Fruit fly (Drosophila melanogaster) whole organism, embryonic: ENCODE results near the gene Ada2a.

Source experiments
- Antp ChIP-seq: fragments of 200-800 bp; sonication (Bioruptor generic); optimal IDR thresholded peaks from 3 replicates; lab custom pipeline; 2016; ENCODE audit warnings: missing biosample characterization, missing genetic modification characterization
- B-H2 ChIP-seq: fragments of 200-800 bp; sonication (Bioruptor generic); optimal IDR thresholded peaks from 2 replicates; lab custom pipeline; 2018; ENCODE audit warnings: missing biosample characterization, mild to moderate bottlenecking, missing genetic modification characterization
- BEAF-32 ChIP-seq: fragments of 200-800 bp; sonication (Bioruptor generic); optimal IDR thresholded peaks from 3 replicates; lab custom pipeline; 2017; ENCODE audit warnings: missing biosample characterization, missing genetic modification characterization, mild to moderate bottlenecking, moderate library complexity, missing genetic modification reagents
- BtbVII ChIP-seq: fragments of 200-800 bp; sonication (Bioruptor generic); optimal IDR thresholded peaks from 3 replicates; lab custom pipeline; 2017; ENCODE audit warnings: missing biosample characterization, mild to moderate bottlenecking, missing genetic modification characterization
- CG12155 ChIP-seq: fragments of 200-800 bp; sonication (Bioruptor generic); optimal IDR thresholded peaks from 3 replicates; lab custom pipeline; 2016; ENCODE audit warnings: missing biosample characterization, missing genetic modification characterization
- CG13894 ChIP-seq: fragments of 200-800 bp; sonication (Bioruptor generic); optimal IDR thresholded peaks from 3 replicates; lab custom pipeline; 2018; ENCODE audit warnings: missing biosample characterization, mild to moderate bottlenecking, missing genetic modification characterization, moderate library complexity
- CG15696 ChIP-seq: fragments of 200-800 bp; sonication (Bioruptor generic); optimal IDR thresholded peaks from 2 replicates; lab custom pipeline; 2019; ENCODE audit warnings: missing biosample characterization, mild to moderate bottlenecking, missing genetic modification characterization, moderate library complexity
- CG1603 ChIP-seq: fragments of 200-800 bp; sonication (Bioruptor generic); optimal IDR thresholded peaks from 2 replicates; lab custom pipeline; 2019; ENCODE audit warnings: missing biosample characterization, mild to moderate bottlenecking, missing genetic modification characterization, moderate library complexity
- CG16813 ChIP-seq: fragments of 200-800 bp; sonication (Bioruptor generic); IDR thresholded peaks from 3 replicates; pipeline ENCODE4 v1.3.6; 2022; ENCODE audit warnings: missing biosample characterization, missing genetic modification characterization; ENCODE audit not compliant: partially characterized antibody
- CG17568 ChIP-seq: fragments of 200-800 bp; sonication (Bioruptor generic); optimal IDR thresholded peaks from 2 replicates; lab custom pipeline; 2018; ENCODE audit warnings: missing biosample characterization, mild to moderate bottlenecking, missing genetic modification characterization, moderate library complexity
- CG17829 ChIP-seq: fragments of 200-800 bp; optimal IDR thresholded peaks from 2 replicates; lab custom pipeline; 2019; ENCODE audit warnings: missing biosample characterization, mild to moderate bottlenecking, missing genetic modification characterization, moderate library complexity
- CG2120 ChIP-seq: fragments of 200-800 bp; sonication (Bioruptor generic); optimal IDR thresholded peaks from 3 replicates; lab custom pipeline; 2016; ENCODE audit warnings: missing biosample characterization, missing genetic modification characterization
- CG2202 ChIP-seq: fragments of 200-800 bp; sonication (Bioruptor generic); optimal IDR thresholded peaks from 2 replicates; lab custom pipeline; 2018; ENCODE audit warnings: missing biosample characterization, mild to moderate bottlenecking, missing genetic modification characterization
- CG30020 ChIP-seq: fragments of 200-800 bp; optimal IDR thresholded peaks from 2 replicates; lab custom pipeline; 2019; ENCODE audit warnings: missing biosample characterization, mild to moderate bottlenecking, missing genetic modification characterization, moderate library complexity
- CG3065 ChIP-seq: fragments of 200-800 bp; sonication (Bioruptor generic); optimal IDR thresholded peaks from 2 replicates; lab custom pipeline; 2016; ENCODE audit warnings: missing biosample characterization, missing genetic modification characterization
- CG3838 ChIP-seq: fragments of 200-800 bp; sonication (Bioruptor generic); optimal IDR thresholded peaks from 3 replicates; lab custom pipeline; 2016; ENCODE audit warnings: missing biosample characterization, missing genetic modification characterization
- CG6254 ChIP-seq: fragments of 200-800 bp; sonication (Bioruptor generic); optimal IDR thresholded peaks from 3 replicates; lab custom pipeline; 2017; ENCODE audit warnings: mild to moderate bottlenecking, missing biosample characterization, missing genetic modification reagents, missing genetic modification characterization
- CG6654 ChIP-seq: fragments of 200-800 bp; sonication (Bioruptor generic); optimal IDR thresholded peaks from 2 replicates; lab custom pipeline; 2017; ENCODE audit warnings: missing biosample characterization, mild to moderate bottlenecking, missing genetic modification characterization
- CG6689 ChIP-seq: fragments of 200-800 bp; sonication (Bioruptor generic); IDR thresholded peaks from 2 replicates; pipeline ENCODE4 v1.3.6; 2022; ENCODE audit warnings: missing biosample characterization, missing genetic modification characterization
- CG7928 ChIP-seq: fragments of 200-800 bp; sonication (Bioruptor generic); optimal IDR thresholded peaks from 2 replicates; lab custom pipeline; 2017; ENCODE audit warnings: missing biosample characterization, mild to moderate bottlenecking, missing genetic modification characterization
- CG8924 ChIP-seq: fragments of 200-800 bp; optimal IDR thresholded peaks from 3 replicates; lab custom pipeline; 2019; ENCODE audit warnings: missing biosample characterization, mild to moderate bottlenecking, missing genetic modification characterization, moderate library complexity
- Camta ChIP-seq: fragments of 200-800 bp; sonication (Bioruptor generic); optimal IDR thresholded peaks from 2 replicates; lab custom pipeline; 2016; ENCODE audit warnings: missing biosample characterization, missing genetic modification characterization
- Chrac-16 ChIP-seq: fragments of 200-800 bp; sonication (Bioruptor generic); optimal IDR thresholded peaks from 3 replicates; lab custom pipeline; 2016; ENCODE audit warnings: missing biosample characterization, missing genetic modification characterization
- E2f1 ChIP-seq: fragments of 200-800 bp; sonication (Bioruptor generic); IDR thresholded peaks from 2 replicates; pipeline ENCODE4 v1.3.6; 2022; ENCODE audit warnings: missing biosample characterization, missing genetic modification characterization
- Ets65A ChIP-seq: fragments of 200-800 bp; sonication (Bioruptor generic); peaks from one replicate; lab custom pipeline; 2016; ENCODE audit warnings: missing biosample characterization, missing genetic modification characterization
- Max ChIP-seq: fragments of 200-800 bp; sonication (Bioruptor generic); optimal IDR thresholded peaks from 2 replicates; lab custom pipeline; 2016; ENCODE audit warnings: missing biosample characterization, mild to moderate bottlenecking, missing genetic modification characterization
- Myb ChIP-seq: fragments of 200-800 bp; sonication (Bioruptor generic); optimal IDR thresholded peaks from 2 replicates; lab custom pipeline; 2016; ENCODE audit warnings: missing biosample characterization, missing genetic modification characterization
- NfI ChIP-seq: fragments of 200-800 bp; sonication (Bioruptor generic); optimal IDR thresholded peaks from 3 replicates; lab custom pipeline; 2018; ENCODE audit warnings: missing biosample characterization, mild to moderate bottlenecking, missing genetic modification characterization, moderate library complexity
- Spps ChIP-seq: fragments of 200-800 bp; sonication (Bioruptor generic); optimal IDR thresholded peaks from 2 replicates; lab custom pipeline; 2018; ENCODE audit warnings: missing biosample characterization, mild to moderate bottlenecking, missing genetic modification characterization
- ase ChIP-seq: fragments of 200-800 bp; sonication (Bioruptor generic); IDR thresholded peaks from 3 replicates; pipeline ENCODE4 v1.3.6; 2022; ENCODE audit warnings: missing biosample characterization, missing genetic modification characterization
- bbx ChIP-seq: fragments of 200-800 bp; sonication (Bioruptor generic); IDR thresholded peaks from 2 replicates; pipeline ENCODE4 v1.3.6; 2022; ENCODE audit warnings: missing biosample characterization, missing genetic modification characterization; ENCODE audit not compliant: partially characterized antibody
- bsh ChIP-seq, 2 experiments: fragments of 200-800 bp; sonication (Bioruptor generic); optimal IDR thresholded peaks; 2 replicates each; lab custom pipeline; 2017 to 2018; ENCODE audit warnings: mild to moderate bottlenecking in 2 of 2, missing biosample characterization in 2 of 2, missing genetic modification characterization in 2 of 2, moderate library complexity in 1 of 2
- chinmo ChIP-seq: fragments of 200-800 bp; sonication (Bioruptor generic); IDR thresholded peaks from 4 replicates; pipeline ENCODE4 v1.3.6; 2022; ENCODE audit warnings: missing biosample characterization, missing genetic modification characterization; ENCODE audit not compliant: partially characterized antibody
- chm ChIP-seq: fragments of 200-800 bp; sonication (Bioruptor generic); IDR thresholded peaks from 2 replicates; pipeline ENCODE4 v1.3.6; 2022; ENCODE audit warnings: missing biosample characterization, missing genetic modification characterization
- esg ChIP-seq: fragments of 200-800 bp; sonication (Bioruptor generic); conservative IDR thresholded peaks from 2 replicates; pipeline ENCODE4 v1.3.6; 2022; ENCODE audit warnings: missing biosample characterization, missing genetic modification characterization
- gfzf ChIP-seq: fragments of 200-800 bp; sonication (Bioruptor generic); optimal IDR thresholded peaks from 2 replicates; lab custom pipeline; 2016; ENCODE audit warnings: missing biosample characterization, mild to moderate bottlenecking, missing genetic modification characterization, moderate library complexity
- hbn ChIP-seq: fragments of 200-800 bp; sonication (Bioruptor generic); IDR thresholded peaks from 2 replicates; pipeline ENCODE4 v1.3.6; 2022; ENCODE audit warnings: missing biosample characterization, missing genetic modification characterization; ENCODE audit not compliant: partially characterized antibody
- inv ChIP-seq: fragments of 200-800 bp; sonication (Bioruptor generic); IDR thresholded peaks from 2 replicates; pipeline ENCODE4 v1.3.6; 2022; ENCODE audit warnings: missing biosample characterization, missing genetic modification characterization; ENCODE audit not compliant: partially characterized antibody
- kay ChIP-seq: fragments of 200-800 bp; sonication (Bioruptor generic); optimal IDR thresholded peaks from 2 replicates; lab custom pipeline; 2016; ENCODE audit warnings: missing biosample characterization, missing genetic modification characterization
- knrl ChIP-seq: fragments of 200-800 bp; sonication (Bioruptor generic); IDR thresholded peaks from 3 replicates; pipeline ENCODE4 v1.3.6; 2022; ENCODE audit warnings: missing biosample characterization, missing genetic modification characterization; ENCODE audit not compliant: partially characterized antibody
- lilli ChIP-seq: fragments of 200-800 bp; sonication (Bioruptor generic); optimal IDR thresholded peaks from 3 replicates; lab custom pipeline; 2016; ENCODE audit warnings: missing biosample characterization, missing genetic modification characterization
- lola ChIP-seq, 3 experiments: fragments of >200 bp in 2 of 3; fragments of 200-800 bp in 1 of 3; sonication (Bioruptor generic) in 1 of 3; optimal IDR thresholded peaks; 2 replicates each; lab custom pipeline; 2017 to 2019; ENCODE audit warnings: missing biosample characterization in 3 of 3, missing genetic modification characterization in 3 of 3, mild to moderate bottlenecking in 1 of 3, moderate library complexity in 1 of 3
- pho ChIP-seq: fragments of 200-800 bp; sonication (Bioruptor generic); optimal IDR thresholded peaks from 2 replicates; lab custom pipeline; 2016; ENCODE audit warnings: missing biosample characterization, missing genetic modification characterization
- prd ChIP-seq, 3 experiments: fragments of >200 bp in 2 of 3; fragments of 200-800 bp in 1 of 3; sonication (Bioruptor generic) in 1 of 3; optimal IDR thresholded peaks in 2 of 3; IDR thresholded peaks in 1 of 3; 2 replicates in 2 of 3; 3 replicates in 1 of 3; pipeline versions ENCODE4 v1.3.6 to Lab custom; 2017 to 2022; ENCODE audit warnings: missing biosample characterization in 1 of 3, missing genetic modification characterization in 1 of 3
- pum ChIP-seq: fragments of 200-800 bp; sonication (Bioruptor generic); optimal IDR thresholded peaks from 2 replicates; lab custom pipeline; 2016; ENCODE audit warnings: missing biosample characterization, missing genetic modification characterization
- so ChIP-seq: fragments of 200-800 bp; sonication (Bioruptor generic); IDR thresholded peaks from 3 replicates; pipeline ENCODE4 v1.3.6; 2022; ENCODE audit warnings: missing biosample characterization, missing genetic modification characterization
- sr ChIP-seq: fragments of 200-800 bp; sonication (Bioruptor generic); IDR thresholded peaks from 3 replicates; pipeline ENCODE4 v1.3.6; 2022; ENCODE audit warnings: missing biosample characterization, missing genetic modification characterization

Ada2a gene

dm6 chr3R:18274328-18275098 is 19.2 kb upstream of the Ada2a start, which contains the start of the genes Vps39 and eIF1A (continued):
- TF ChIP-seq Spps (peak; percentile 31), CG1603 (tag; lab: Kevin White, UChicago) (no peak), chinmo (GFP tag; lab: Robert Waterston, UW) (peak; percentile 60; the same call in 1 of the 4 replicates), BEAF-32 (GFP tag; lab: Kevin White, UChicago) (peak; percentile 92), so (GFP tag; lab: Robert Waterston, UW) (0 out of 3 replicates have a peak, but pooled peaks have one; percentile 14), CG3838 (GFP tag; lab: Kevin White, UChicago) (peak; percentile 2), inv (GFP tag; lab: Robert Waterston, UW) (peak; percentile 86), BtbVII (no peak), Max (GFP tag; lab: Kevin White, UChicago) (peak; percentile 71), knrl (peak; percentile 92), lilli (peak; percentile 70), CG6689 (GFP tag; lab: Robert Waterston, UW) (peak; percentile 37; the same call in 1 of the 2 replicates), pum (GFP tag; lab: Kevin White, UChicago) (peak; percentile 32), CG16813 (GFP tag; lab: Robert Waterston, UW) (peak; percentile 91), pho (GFP tag; lab: Kevin White, UChicago) (peak; percentile 64), NfI (GFP tag; lab: Kevin White, UChicago) (peak; percentile 16), sr (GFP tag; lab: Robert Waterston, UW) (no peak), CG3065 (GFP tag; lab: Kevin White, UChicago) (no peak), CG15696 (tag; lab: Kevin White, UChicago) (peak; percentile 41), CG2202 (tag; lab: Kevin White, UChicago) (peak; percentile 17), lola (GFP tag; optimal IDR thresholded peaks at IDR 0.05; lab: Kevin White, UChicago) (peak in 1 of 3 experiments; percentile 24), Myb (GFP tag; lab: Kevin White, UChicago) (peak; percentile 52), bbx (GFP tag; lab: Robert Waterston, UW) (peak; percentile 67), CG12155 (GFP tag; lab: Kevin White, UChicago) (peak; percentile 1), prd (optimal IDR thresholded peaks at IDR 0.05; lab: Kevin White, UChicago) (no peak), prd (GFP tag; IDR thresholded peaks at IDR 0.05; lab: Robert Waterston, UW) (peak; percentile 26; the same call in 1 of the 3 replicates), bsh (GFP tag; optimal IDR thresholded peaks at IDR 0.05; lab: Kevin White, UChicago) (peak in 1 of 2 experiments; percentile 6), Ets65A (GFP tag; lab: Kevin White, UChicago) (peak; percentile 88), Camta (GFP tag; lab: Kevin White, UChicago) (peak; percentile 31), kay (GFP tag; lab: Kevin White, UChicago) (peak; percentile 1), Antp (GFP tag; lab: Kevin White, UChicago) (peak; percentile 4), hbn (peak; percentile 81), B-H2 (GFP tag; lab: Kevin White, UChicago) (peak; percentile 10), ase (GFP tag; lab: Robert Waterston, UW) (no peak), esg (GFP tag; lab: Robert Waterston, UW) (no peak), CG13894 (tag; lab: Kevin White, UChicago) (no peak), CG6254 (GFP tag; lab: Kevin White, UChicago) (no peak), Chrac-16 (peak; percentile 44), CG7928 (GFP tag; lab: Kevin White, UChicago) (no peak), CG17568 (GFP tag; lab: Kevin White, UChicago) (no peak), CG6654 (no peak), CG2120 (GFP tag; lab: Kevin White, UChicago) (peak; percentile 67), CG30020 (tag; lab: Kevin White, UChicago) (peak; percentile 57), gfzf (peak; percentile 12), CG8924 (tag; lab: Kevin White, UChicago) (peak; percentile 43), E2f1 (GFP tag; lab: Robert Waterston, UW) (no peak; the same call in 1 of the 2 replicates), chm (GFP tag; lab: Robert Waterston, UW) (no peak), CG17829 (tag; lab: Kevin White, UChicago) (peak; percentile 57)
